Worm (Caenorhabditis elegans): Measurements from ENCODE around the gene K09C6.3.

The K09C6.3 gene

DNA sequence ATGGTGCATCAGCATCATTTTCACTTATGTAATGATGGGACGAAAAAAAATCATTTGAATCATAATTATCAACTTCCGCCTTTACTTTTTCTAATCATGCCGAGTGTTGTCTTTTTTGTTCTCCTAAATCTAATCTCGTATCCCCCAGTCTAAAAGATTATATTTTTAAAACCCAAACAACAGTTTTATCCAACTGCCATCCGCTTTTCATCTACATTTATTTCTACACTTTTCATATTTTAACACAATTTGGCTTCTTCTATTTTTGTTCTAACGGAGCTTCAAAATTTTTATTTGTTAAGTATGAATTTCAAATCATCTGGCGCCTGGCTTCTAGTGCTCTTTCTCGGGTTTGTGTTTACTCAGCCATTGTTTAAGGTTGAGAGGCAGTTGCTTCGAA, at the start of gene K09C6.3:
TSS of gene K09C6.3 (plus strand) at position 301 of the 400 bp plus-strand sequence.
- TF ChIP-seq hnd-1 (tag; optimal IDR thresholded peaks at IDR 0.05) (no peak), B0310.2 (tag; optimal IDR thresholded peaks at IDR 0.05) (no peak), tra-4 (tag; optimal IDR thresholded peaks at IDR 0.05) (no peak), flt-1 (GFP tag; IDR thresholded peaks at IDR 0.05) (no peak), aly-1 (tag; optimal IDR thresholded peaks at IDR 0.05) (no peak), ets-7 (tag; optimal IDR thresholded peaks at IDR 0.05) (no peak), tbx-11 (GFP tag; IDR thresholded peaks at IDR 0.05) (no peak), sea-1 (GFP tag; conservative IDR thresholded peaks at IDR 0.05) (no peak), ama-1 (optimal IDR thresholded peaks at IDR 0.05) (no peak), tbx-37 (GFP tag; conservative IDR thresholded peaks at IDR 0.05) (no peak), hmg-4 (GFP tag; optimal IDR thresholded peaks at IDR 0.05) (no peak), scrt-1 (GFP tag; IDR thresholded peaks at IDR 0.05) (no peak), hmbx-1 (tag; optimal IDR thresholded peaks at IDR 0.05) (no peak)

- TF ChIP-seq tbx-11 (GFP tag; IDR thresholded peaks at IDR 0.05): no peak
Measured at ce11 chrV:802726-803125, 49.6 kb upstream of the K09C6.3 start.

- no peak for TF ChIP-seq tbx-37 (GFP tag; conservative IDR thresholded peaks at IDR 0.05)
- TF ChIP-seq ceh-36 (tag; optimal IDR thresholded peaks at IDR 0.05): no peak
- TF ChIP-seq hmg-4 (GFP tag; optimal IDR thresholded peaks at IDR 0.05): no peak
- no peak for TF ChIP-seq sea-1 (GFP tag; conservative IDR thresholded peaks at IDR 0.05)
- no peak for TF ChIP-seq F13C5.2 (tag; optimal IDR thresholded peaks at IDR 0.05)
- no peak for TF ChIP-seq tra-4 (tag; optimal IDR thresholded peaks at IDR 0.05)
- no peak for TF ChIP-seq aly-1 (tag; optimal IDR thresholded peaks at IDR 0.05)
- no peak for TF ChIP-seq ama-1 (optimal IDR thresholded peaks at IDR 0.05)
- TF ChIP-seq scrt-1 (GFP tag; IDR thresholded peaks at IDR 0.05): no peak
- no peak for TF ChIP-seq tbx-11 (GFP tag; IDR thresholded peaks at IDR 0.05)
- TF ChIP-seq ets-7 (tag; optimal IDR thresholded peaks at IDR 0.05): no peak
- no peak for TF ChIP-seq hnd-1 (tag; optimal IDR thresholded peaks at IDR 0.05)
- TF ChIP-seq hmbx-1 (tag; optimal IDR thresholded peaks at IDR 0.05): no peak
- TF ChIP-seq B0310.2 (tag; optimal IDR thresholded peaks at IDR 0.05): no peak
- no peak for TF ChIP-seq flt-1 (GFP tag; IDR thresholded peaks at IDR 0.05)
- no peak for TF ChIP-seq pes-1 (GFP tag; IDR thresholded peaks at IDR 0.05)
- no peak for TF ChIP-seq ceh-13 (GFP tag; optimal IDR thresholded peaks at IDR 0.05)
Measured at ce11 chrV:803472-803871, 48.8 kb upstream of the K09C6.3 start.

DNA sequence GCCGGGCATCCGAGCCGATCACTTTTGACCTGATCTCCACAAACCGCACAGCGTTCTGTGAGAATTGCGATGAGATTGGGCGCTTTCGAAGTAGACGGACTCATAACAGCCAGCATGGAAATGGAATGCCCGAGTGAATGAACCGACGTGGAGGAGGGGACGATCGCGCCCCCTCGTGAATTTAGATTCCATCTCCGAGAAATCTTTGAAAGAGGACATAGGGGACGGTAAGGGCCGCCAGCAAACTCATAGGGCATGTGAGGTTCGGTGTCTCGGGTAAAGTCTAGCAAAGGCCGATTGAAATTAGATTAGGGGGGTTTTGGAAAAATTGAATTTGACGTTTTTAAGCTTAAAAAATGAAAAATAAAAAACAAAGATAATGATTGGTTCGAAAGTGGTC, 47.8 kb upstream of the K09C6.3 start, which contains the start of gene nhr-270:
TSS of gene nhr-270 (minus strand) at position 257 of the 400 bp plus-strand sequence.
- no peak for TF ChIP-seq scrt-1 (GFP tag; IDR thresholded peaks at IDR 0.05)

DNA sequence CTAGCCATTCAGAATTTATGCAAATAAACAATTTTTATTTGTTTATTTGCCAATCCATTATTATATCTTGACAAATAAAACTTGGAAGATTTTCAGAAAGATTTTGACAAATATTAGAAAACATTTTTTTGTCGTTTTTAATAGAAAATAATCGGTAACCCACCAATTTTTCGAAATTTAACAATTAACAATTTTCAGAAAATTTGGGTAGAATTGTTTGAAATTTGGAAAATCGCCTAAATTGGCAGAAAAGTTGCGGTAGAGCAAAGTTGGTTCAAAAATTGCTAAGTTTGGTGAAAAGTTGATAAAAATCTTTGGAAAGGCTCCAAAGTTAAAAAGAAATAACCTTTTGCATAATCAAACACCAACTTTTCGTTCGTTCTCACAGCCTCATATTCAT, 44.0 kb upstream of the K09C6.3 start:
- no peak for TF ChIP-seq scrt-1 (GFP tag; IDR thresholded peaks at IDR 0.05)
- no peak for TF ChIP-seq sea-1 (GFP tag; conservative IDR thresholded peaks at IDR 0.05)
- TF ChIP-seq hnd-1 (tag; optimal IDR thresholded peaks at IDR 0.05): no peak
- no peak for TF ChIP-seq ama-1 (optimal IDR thresholded peaks at IDR 0.05)
- no peak for TF ChIP-seq B0310.2 (tag; optimal IDR thresholded peaks at IDR 0.05)
- TF ChIP-seq hmg-4 (GFP tag; optimal IDR thresholded peaks at IDR 0.05): no peak
- TF ChIP-seq tra-4 (tag; optimal IDR thresholded peaks at IDR 0.05): no peak
- no peak for TF ChIP-seq aly-1 (tag; optimal IDR thresholded peaks at IDR 0.05)
- no peak for TF ChIP-seq ceh-36 (tag; optimal IDR thresholded peaks at IDR 0.05)
- no peak for TF ChIP-seq F13C5.2 (tag; optimal IDR thresholded peaks at IDR 0.05)
- no peak for TF ChIP-seq ceh-13 (GFP tag; optimal IDR thresholded peaks at IDR 0.05)
- TF ChIP-seq tbx-11 (GFP tag; IDR thresholded peaks at IDR 0.05): no peak
- TF ChIP-seq hmbx-1 (tag; optimal IDR thresholded peaks at IDR 0.05): no peak
- no peak for TF ChIP-seq flt-1 (GFP tag; IDR thresholded peaks at IDR 0.05)
- TF ChIP-seq tbx-37 (GFP tag; conservative IDR thresholded peaks at IDR 0.05): no peak
- TF ChIP-seq ets-7 (tag; optimal IDR thresholded peaks at IDR 0.05): no peak

- TF ChIP-seq ama-1 (optimal IDR thresholded peaks at IDR 0.05) (no peak), tbx-11 (GFP tag; IDR thresholded peaks at IDR 0.05) (no peak), ceh-36 (tag; optimal IDR thresholded peaks at IDR 0.05) (no peak), F13C5.2 (tag; optimal IDR thresholded peaks at IDR 0.05) (no peak), hmg-4 (GFP tag; optimal IDR thresholded peaks at IDR 0.05) (no peak), pes-1 (GFP tag; IDR thresholded peaks at IDR 0.05) (no peak), scrt-1 (GFP tag; IDR thresholded peaks at IDR 0.05) (no peak), sea-1 (GFP tag; conservative IDR thresholded peaks at IDR 0.05) (no peak), ceh-13 (GFP tag; optimal IDR thresholded peaks at IDR 0.05) (no peak), ets-7 (tag; optimal IDR thresholded peaks at IDR 0.05) (no peak), tbx-37 (GFP tag; conservative IDR thresholded peaks at IDR 0.05) (no peak), aly-1 (tag; optimal IDR thresholded peaks at IDR 0.05) (no peak), flt-1 (GFP tag; IDR thresholded peaks at IDR 0.05) (no peak), hnd-1 (tag; optimal IDR thresholded peaks at IDR 0.05) (no peak), tra-4 (tag; optimal IDR thresholded peaks at IDR 0.05) (no peak), B0310.2 (tag; optimal IDR thresholded peaks at IDR 0.05) (no peak), hmbx-1 (tag; optimal IDR thresholded peaks at IDR 0.05) (no peak)
Measured at ce11 chrV:810281-810862, 41.9 kb upstream of the K09C6.3 start, which contains the start of gene R13D11.4. R13D11.4 (plus strand) TSS chrV:810812.

DNA sequence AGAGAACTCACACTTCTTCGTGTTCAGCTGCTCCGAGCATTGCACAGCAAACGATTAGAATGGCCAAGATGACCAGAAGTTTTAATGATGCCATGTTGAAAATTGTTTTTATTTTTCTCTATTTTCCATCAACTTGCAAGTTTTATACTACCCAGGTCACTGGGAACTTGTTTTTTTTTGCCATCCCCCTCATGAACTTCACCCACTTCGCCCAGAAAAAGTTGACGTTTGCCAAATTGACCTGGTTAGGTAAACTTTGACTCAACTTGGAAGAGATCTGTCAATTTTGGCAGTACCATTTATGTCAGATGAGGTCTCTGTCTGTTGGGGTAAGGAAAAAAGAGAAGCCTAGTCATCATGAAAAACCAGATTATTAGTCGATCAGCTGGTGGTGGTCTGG, 39.2 kb upstream of the K09C6.3 start, which contains the start of gene R13D11.10:
TSS of gene R13D11.10 (minus strand) at position 101 of the 400 bp plus-strand sequence.
- TF ChIP-seq tbx-11 (GFP tag; IDR thresholded peaks at IDR 0.05) (no peak), aly-1 (tag; optimal IDR thresholded peaks at IDR 0.05) (no peak), ama-1 (optimal IDR thresholded peaks at IDR 0.05) (no peak), F13C5.2 (tag; optimal IDR thresholded peaks at IDR 0.05) (no peak)

DNA sequence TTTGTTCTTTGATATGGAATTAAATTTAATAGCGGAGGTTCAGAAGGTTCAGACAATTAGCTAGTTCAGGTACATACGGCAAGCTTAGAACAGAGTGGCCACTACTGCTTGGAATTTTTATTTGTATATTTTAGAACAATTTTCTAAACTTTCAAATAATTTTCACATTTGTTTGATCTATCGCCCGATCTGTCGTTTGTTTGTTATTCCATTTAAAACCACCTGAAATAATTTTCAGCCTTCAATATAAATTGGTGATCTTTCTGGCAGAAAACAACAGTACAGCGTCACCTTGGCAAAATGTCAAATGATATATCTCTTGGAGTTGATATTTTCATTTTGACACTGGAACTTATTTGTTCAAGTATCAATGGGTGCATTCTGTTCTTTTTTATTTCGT, 37.6 kb upstream of the K09C6.3 start, which contains the start of gene R13D11.3:
TSS of gene R13D11.3 (plus strand) at position 301 of the 400 bp plus-strand sequence.
- TF ChIP-seq tbx-11 (GFP tag; IDR thresholded peaks at IDR 0.05): no peak
- no peak for TF ChIP-seq B0310.2 (tag; optimal IDR thresholded peaks at IDR 0.05)
- TF ChIP-seq hnd-1 (tag; optimal IDR thresholded peaks at IDR 0.05): no peak
- no peak for TF ChIP-seq ceh-13 (GFP tag; optimal IDR thresholded peaks at IDR 0.05)
- TF ChIP-seq aly-1 (tag; optimal IDR thresholded peaks at IDR 0.05): no peak
- no peak for TF ChIP-seq ama-1 (optimal IDR thresholded peaks at IDR 0.05)
- no peak for TF ChIP-seq tbx-37 (GFP tag; conservative IDR thresholded peaks at IDR 0.05)
